Worm (Caenorhabditis elegans) whole organism, midembryonic: ENCODE measurements around the gene C14A4.6.

Experiments
- T22C8.4 ChIP-seq: fragments of 200-800 bp; sonication (Bioruptor generic); IDR thresholded peaks from 2 replicates; pipeline ENCODE4 v1.3.6; 2022; ENCODE audit warnings: missing genetic modification characterization, missing compliant biosample characterization
- cog-1 ChIP-seq: sonication (generic microtip); optimal IDR thresholded peaks from 2 replicates; lab custom pipeline; 2016; ENCODE audit warnings: missing genetic modification characterization, missing compliant biosample characterization
- flt-1 ChIP-seq: fragments of 200-800 bp; sonication (Bioruptor generic); IDR thresholded peaks from 2 replicates; pipeline ENCODE4 v1.3.6; 2022; ENCODE audit warnings: missing genetic modification characterization, missing compliant biosample characterization
- klf-2 ChIP-seq: fragments of 200-800 bp; sonication (Bioruptor generic); conservative IDR thresholded peaks from 2 replicates; pipeline ENCODE4 v1.3.6; 2022; ENCODE audit warnings: missing genetic modification reagents, missing genetic modification characterization, missing compliant biosample characterization
- med-1 ChIP-seq: sonication (generic microtip); optimal IDR thresholded peaks from 2 replicates; lab custom pipeline; 2017; ENCODE audit warnings: missing genetic modification characterization, mild to moderate bottlenecking, missing compliant biosample characterization, antibody characterized with exemption, missing genetic modification reagents; ENCODE audit not compliant: insufficient read depth
- tab-1 ChIP-seq: fragments of 200-800 bp; sonication (Bioruptor generic); IDR thresholded peaks from 2 replicates; pipeline ENCODE4 v1.3.6; 2022; ENCODE audit warnings: missing genetic modification characterization, missing compliant biosample characterization
- ztf-29 ChIP-seq: fragments of 200-800 bp; sonication (Bioruptor generic); IDR thresholded peaks from 2 replicates; pipeline ENCODE4 v1.3.6; 2022; ENCODE audit warnings: missing genetic modification reagents, missing genetic modification characterization, missing compliant biosample characterization

DNA sequence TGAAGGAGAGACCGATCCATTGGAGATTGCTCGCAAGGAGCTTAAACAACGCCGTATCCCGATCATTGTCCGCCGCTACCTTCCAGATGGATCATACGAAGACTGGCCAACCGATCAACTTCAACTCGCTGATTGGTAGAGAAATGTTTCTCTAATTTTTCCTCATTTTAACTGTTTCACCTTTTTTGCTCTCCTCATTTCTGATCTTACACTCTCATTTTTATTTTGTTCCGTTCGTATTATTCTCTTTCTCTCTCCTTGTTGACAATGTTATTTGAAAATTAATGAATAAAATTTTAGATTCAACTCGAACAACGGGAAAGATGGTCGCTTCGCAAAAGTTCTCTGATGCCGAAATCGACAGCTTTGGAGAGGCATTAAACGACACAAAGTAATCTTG, 14.9 kb downstream of the C14A4.6 start, which contains the start of gene dohh-1:
- no peak for TF ChIP-seq T22C8.4 (GFP tag; lab: Robert Waterston, UW)
- TF ChIP-seq tab-1 (GFP tag; lab: Robert Waterston, UW): no peak
- TF ChIP-seq ztf-29 (GFP tag; lab: Robert Waterston, UW): no peak
- no peak for TF ChIP-seq flt-1
- TF ChIP-seq med-1 (GFP tag; lab: Kevin White, UChicago): no peak
- TF ChIP-seq klf-2: no peak
- no peak for TF ChIP-seq cog-1 (tag; lab: Kevin White, UChicago)
